Fruit fly (Drosophila melanogaster): ENCODE data around the gene Gem4c.

Gene Gem4c

DNA sequence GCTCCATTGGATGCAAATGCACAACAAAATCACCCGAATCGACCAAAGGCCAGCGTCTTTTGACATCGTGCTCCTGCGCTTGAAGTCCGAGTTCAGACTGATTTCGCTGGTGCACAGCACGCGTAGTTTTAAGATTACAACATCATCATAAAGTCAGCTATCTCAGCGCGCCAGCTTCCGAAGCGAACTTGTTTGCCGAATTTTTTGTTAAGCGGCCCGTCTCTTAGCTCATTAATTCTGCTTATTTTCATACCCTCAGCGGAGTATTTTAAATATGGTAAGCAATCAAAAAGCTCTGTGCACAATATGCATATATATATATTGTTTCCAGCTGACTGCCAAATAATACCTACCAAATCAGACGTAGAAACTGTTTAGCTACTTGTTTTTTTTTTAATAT is 26.4 kb downstream of the Gem4c start, which contains the start of gene CG6414 (continued):
- TF ChIP-seq sens (GFP tag) (peak; percentile 34), twi (tag; optimal IDR thresholded peaks at IDR 0.05) (no peak)
